Worm (Caenorhabditis elegans): Measurements from ENCODE around the gene npp-25.

Gene npp-25

DNA sequence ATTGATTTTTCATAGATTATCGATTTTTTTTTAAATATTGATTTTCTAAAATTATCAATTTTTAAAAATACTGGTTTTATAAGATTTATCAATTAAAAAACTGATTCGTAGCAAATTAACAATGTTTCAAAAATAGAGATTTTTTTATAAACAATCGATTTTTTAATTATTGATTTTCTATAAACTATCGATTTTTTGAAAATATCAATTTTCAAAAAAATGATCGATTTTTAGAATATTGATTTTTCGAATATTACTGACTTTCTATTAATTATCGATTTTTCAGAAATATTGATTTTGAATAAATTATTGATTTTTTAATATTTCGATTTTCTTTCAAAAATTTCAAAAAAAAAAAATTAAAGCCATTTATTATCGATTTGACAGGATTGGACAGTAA lies 26.8 kb upstream of the npp-25 start:
- TF ChIP-seq ceh-16 (tag; optimal IDR thresholded peaks at IDR 0.05) = no peak

DNA sequence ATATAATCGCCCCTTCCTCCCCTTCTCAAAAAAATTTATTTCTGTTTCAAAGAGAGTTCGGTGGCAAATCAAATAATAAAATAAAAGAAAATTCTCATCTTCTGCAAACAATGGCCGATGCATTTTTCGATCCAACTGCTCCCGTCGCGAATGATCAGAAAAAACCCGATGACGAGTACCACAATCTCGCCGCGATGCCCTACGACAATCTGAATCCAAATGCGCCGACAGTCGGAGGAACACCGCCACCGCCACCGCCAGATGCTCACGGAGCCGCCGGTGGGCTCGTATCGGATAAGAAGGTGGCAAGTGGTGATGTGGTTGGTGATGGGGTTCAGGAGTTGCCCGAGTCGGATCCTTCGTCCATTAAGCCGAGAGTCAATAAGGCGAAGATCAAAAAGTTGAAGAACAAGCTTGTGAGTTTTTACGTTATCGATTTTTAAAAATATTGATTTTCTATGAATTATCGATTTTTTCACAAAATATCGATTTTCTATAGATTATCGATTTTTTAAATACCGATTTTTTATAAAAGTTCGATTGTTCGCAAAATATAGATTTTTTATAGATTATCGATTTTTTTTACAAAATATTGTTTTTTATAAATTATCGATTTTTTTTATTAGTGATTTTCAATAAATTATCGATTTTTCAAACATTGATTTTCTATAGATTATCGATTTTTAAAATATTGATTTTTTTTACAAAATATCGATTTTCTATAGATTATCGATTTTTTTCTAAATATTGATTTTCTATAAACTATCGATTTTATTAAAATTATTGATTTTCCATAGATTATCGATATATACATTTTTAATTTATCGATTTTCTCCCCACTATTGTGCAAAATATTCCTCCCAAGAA lies 25.8 kb upstream of the npp-25 start, which contains the start of gene Y39E4A.1:
Y39E4A.1 (plus strand) TSS at position 51 of the 867 bp plus-strand sequence.
- no peak for TF ChIP-seq ZK546.5 (tag; optimal IDR thresholded peaks at IDR 0.05)
- no peak for TF ChIP-seq alr-1 (tag; optimal IDR thresholded peaks at IDR 0.05)
- no peak for TF ChIP-seq Y55F3AM.14 (GFP tag; optimal IDR thresholded peaks at IDR 0.05)
- TF ChIP-seq mbf-1 (tag; optimal IDR thresholded peaks at IDR 0.05) = no peak
- TF ChIP-seq nhr-23 (tag; optimal IDR thresholded peaks at IDR 0.05) = no peak
- no peak for TF ChIP-seq ztf-1 (GFP tag; conservative IDR thresholded peaks at IDR 0.05)
- TF ChIP-seq unc-39 (tag; optimal IDR thresholded peaks at IDR 0.05) = no peak
- no peak for TF ChIP-seq blmp-1 (tag; optimal IDR thresholded peaks at IDR 0.05; ENCODE audit: insufficient read depth)
- TF ChIP-seq R02D3.7 (tag; optimal IDR thresholded peaks at IDR 0.05) = no peak
- no peak for TF ChIP-seq lin-13 (GFP tag; optimal IDR thresholded peaks at IDR 0.05)
- no peak for TF ChIP-seq ceh-82 (tag; optimal IDR thresholded peaks at IDR 0.05)
- no peak for TF ChIP-seq nhr-237 (tag; optimal IDR thresholded peaks at IDR 0.05)
- no peak for TF ChIP-seq gmeb-1 (tag; optimal IDR thresholded peaks at IDR 0.05)
- no peak for TF ChIP-seq F13H6.1 (tag; optimal IDR thresholded peaks at IDR 0.05)
- no peak for TF ChIP-seq nhr-10 (tag; optimal IDR thresholded peaks at IDR 0.05)
- no peak for TF ChIP-seq elt-3 (tag; optimal IDR thresholded peaks at IDR 0.05)
- no peak for TF ChIP-seq nhr-11 (tag; optimal IDR thresholded peaks at IDR 0.05)

ce11 chrIII:12945072-12945471 lies 19.3 kb upstream of the npp-25 start:
- TF ChIP-seq nhr-21 (tag; optimal IDR thresholded peaks at IDR 0.05) = no peak
- TF ChIP-seq nhr-77 (tag; optimal IDR thresholded peaks at IDR 0.05) = no peak
- no peak for TF ChIP-seq crh-2 (tag; optimal IDR thresholded peaks at IDR 0.05)
- TF ChIP-seq mdl-1 (tag; optimal IDR thresholded peaks at IDR 0.05) = no peak
- TF ChIP-seq sma-3 (GFP tag; optimal IDR thresholded peaks at IDR 0.05) = no peak
- TF ChIP-seq ceh-82 (tag; optimal IDR thresholded peaks at IDR 0.05) = no peak
- TF ChIP-seq lin-11 (tag; optimal IDR thresholded peaks at IDR 0.05) = no peak
- no peak for TF ChIP-seq elt-3 (tag; optimal IDR thresholded peaks at IDR 0.05)
- TF ChIP-seq nhr-10 (tag; optimal IDR thresholded peaks at IDR 0.05) = no peak
- TF ChIP-seq nhr-23 (tag; optimal IDR thresholded peaks at IDR 0.05) = no peak
- no peak for TF ChIP-seq aly-2 (tag; optimal IDR thresholded peaks at IDR 0.05)
- no peak for TF ChIP-seq zag-1 (tag; optimal IDR thresholded peaks at IDR 0.05)
- TF ChIP-seq F13H6.1 (tag; optimal IDR thresholded peaks at IDR 0.05) = no peak
- no peak for TF ChIP-seq ztf-11 (tag; optimal IDR thresholded peaks at IDR 0.05)

ce11 chrIII:12944064-12944463 lies 18.3 kb upstream of the npp-25 start:
- TF ChIP-seq ceh-82 (tag; optimal IDR thresholded peaks at IDR 0.05) = no peak
- no peak for TF ChIP-seq ceh-16 (tag; optimal IDR thresholded peaks at IDR 0.05)
- TF ChIP-seq F13H6.1 (tag; optimal IDR thresholded peaks at IDR 0.05) = no peak
- no peak for TF ChIP-seq nhr-25 (tag; optimal IDR thresholded peaks at IDR 0.05)
- TF ChIP-seq unc-62 (GFP tag; optimal IDR thresholded peaks at IDR 0.05) = no peak
- TF ChIP-seq nhr-129 (tag; optimal IDR thresholded peaks at IDR 0.05) = no peak
- no peak for TF ChIP-seq lin-13 (GFP tag; optimal IDR thresholded peaks at IDR 0.05)
- no peak for TF ChIP-seq elt-1 (tag; optimal IDR thresholded peaks at IDR 0.05)
- no peak for TF ChIP-seq nhr-6 (tag; optimal IDR thresholded peaks at IDR 0.05)
- no peak for TF ChIP-seq nhr-12 (tag; optimal IDR thresholded peaks at IDR 0.05)
- no peak for TF ChIP-seq lin-39 (tag; optimal IDR thresholded peaks at IDR 0.05)

- peak; percentile 73 for TF ChIP-seq Y55F3AM.14 (GFP tag; optimal IDR thresholded peaks at IDR 0.05)
- no peak for TF ChIP-seq crh-2 (tag; optimal IDR thresholded peaks at IDR 0.05)
- TF ChIP-seq lsy-2 (tag; optimal IDR thresholded peaks at IDR 0.05) = peak in 1 of 2 experiments; percentile 20
- TF ChIP-seq ama-1 (optimal IDR thresholded peaks at IDR 0.05) = no peak
- TF ChIP-seq mdl-1 (tag; optimal IDR thresholded peaks at IDR 0.05) = no peak
- no peak for TF ChIP-seq ztf-4 (tag; optimal IDR thresholded peaks at IDR 0.05)
- no peak for TF ChIP-seq elt-1 (tag; optimal IDR thresholded peaks at IDR 0.05)
- TF ChIP-seq nhr-12 (tag; optimal IDR thresholded peaks at IDR 0.05) = no peak
- TF ChIP-seq ceh-16 (tag; optimal IDR thresholded peaks at IDR 0.05) = no peak
- no peak for TF ChIP-seq skn-1 (tag; optimal IDR thresholded peaks at IDR 0.05)
- TF ChIP-seq ztf-1 (GFP tag; conservative IDR thresholded peaks at IDR 0.05) = 0 out of 2 replicates have a peak, but pooled peaks have one; percentile 22
- TF ChIP-seq nhr-11 (tag; optimal IDR thresholded peaks at IDR 0.05) = no peak
- TF ChIP-seq nhr-10 (tag; optimal IDR thresholded peaks at IDR 0.05) = no peak
- TF ChIP-seq R02D3.7 (tag; optimal IDR thresholded peaks at IDR 0.05) = no peak
- no peak for TF ChIP-seq lin-13 (GFP tag; optimal IDR thresholded peaks at IDR 0.05)
- no peak for TF ChIP-seq nhr-25 (tag; optimal IDR thresholded peaks at IDR 0.05)
- TF ChIP-seq unc-55 (GFP tag; optimal IDR thresholded peaks at IDR 0.05) = peak; percentile 57
- TF ChIP-seq C34F6.9 (tag; optimal IDR thresholded peaks at IDR 0.05) = no peak
- TF ChIP-seq peb-1 (tag; optimal IDR thresholded peaks at IDR 0.05) = no peak
- no peak for TF ChIP-seq gmeb-1 (tag; optimal IDR thresholded peaks at IDR 0.05)
- TF ChIP-seq mab-5 (tag; optimal IDR thresholded peaks at IDR 0.05) = peak; percentile 73
- TF ChIP-seq snpc-4 (tag; optimal IDR thresholded peaks at IDR 0.05) = no peak
- no peak for TF ChIP-seq sem-4 (tag; optimal IDR thresholded peaks at IDR 0.05)
- TF ChIP-seq ceh-82 (tag; optimal IDR thresholded peaks at IDR 0.05) = no peak
- no peak for TF ChIP-seq unc-62 (GFP tag; optimal IDR thresholded peaks at IDR 0.05)
These were observed 16.5 kb upstream of the npp-25 start, which contains the start of gene unc-25 for ce11 chrIII:12942307-12942706. Gene unc-25 (plus strand): TSS chrIII:12942651.

Measured in whole organism, L2 larva.